Worm (Caenorhabditis elegans) whole organism, L1 larva: ENCODE measurements around the gene npl-4.1.

Experiments
- C04F5.9 ChIP-seq: sonication (generic microtip); optimal IDR thresholded peaks from 2 replicates; lab custom pipeline; 2016; ENCODE audit warnings: missing genetic modification characterization, missing compliant biosample characterization
- C16A3.4 ChIP-seq: fragments of 150-350 bp; optimal IDR thresholded peaks from 2 replicates; lab custom pipeline; 2014; ENCODE audit warnings: missing biosample characterization, missing genetic modification characterization
- Y116A8C.19 ChIP-seq: sonication (generic microtip); optimal IDR thresholded peaks from 2 replicates; lab custom pipeline; 2016; ENCODE audit warnings: missing compliant biosample characterization, missing genetic modification characterization, borderline replicate concordance
- aha-1 ChIP-seq: fragments of 150-350 bp; optimal IDR thresholded peaks from 2 replicates; lab custom pipeline; 2014; ENCODE audit warnings: missing biosample characterization, missing genetic modification characterization
- alr-1 ChIP-seq: fragments of 200-800 bp; sonication (Bioruptor generic); optimal IDR thresholded peaks from 2 replicates; lab custom pipeline; 2018; ENCODE audit warnings: borderline replicate concordance, mild to moderate bottlenecking, missing genetic modification characterization, missing compliant biosample characterization
- aly-2 ChIP-seq: fragments of 150-350 bp; optimal IDR thresholded peaks from 2 replicates; lab custom pipeline; 2014; ENCODE audit warnings: missing biosample characterization, missing genetic modification characterization
- ama-1 ChIP-seq: fragments of 150-350 bp; optimal IDR thresholded peaks from 2 replicates; lab custom pipeline; 2014
- blmp-1 ChIP-seq: fragments of 150-350 bp; optimal IDR thresholded peaks from 2 replicates; lab custom pipeline; 2014; ENCODE audit warnings: missing biosample characterization, missing genetic modification characterization
- ceh-63 ChIP-seq: fragments of 200-800 bp; sonication (Bioruptor generic); optimal IDR thresholded peaks from 2 replicates; lab custom pipeline; 2018; ENCODE audit warnings: mild to moderate bottlenecking, missing genetic modification characterization, missing compliant biosample characterization
- ceh-8 ChIP-seq: fragments of 200-800 bp; sonication (Bioruptor generic); optimal IDR thresholded peaks from 2 replicates; lab custom pipeline; 2018; ENCODE audit warnings: mild to moderate bottlenecking, missing genetic modification characterization, moderate library complexity, missing compliant biosample characterization
- ceh-82 ChIP-seq, 3 experiments: fragments of 150-350 bp in 1 of 3; sonication (generic microtip) in 2 of 3; optimal IDR thresholded peaks; 2 replicates each; lab custom pipeline; 2014 to 2017; ENCODE audit warnings: missing biosample characterization in 3 of 3, missing genetic modification characterization in 3 of 3
- ceh-88 ChIP-seq: fragments of 200-800 bp; sonication (Bioruptor generic); IDR thresholded peaks from 2 replicates; pipeline ENCODE4 v1.3.6; 2022; ENCODE audit warnings: missing genetic modification characterization, missing compliant biosample characterization
- ceh-90 ChIP-seq: sonication (generic microtip); optimal IDR thresholded peaks from 2 replicates; lab custom pipeline; 2016; ENCODE audit warnings: missing genetic modification characterization, missing compliant biosample characterization
- ces-1 ChIP-seq: fragments of 150-350 bp; optimal IDR thresholded peaks from 2 replicates; lab custom pipeline; 2014; ENCODE audit warnings: missing biosample characterization, missing genetic modification reagents, missing genetic modification characterization
- dpl-1 ChIP-seq, 3 experiments: fragments of 150-350 bp in 2 of 3; sonication (generic microtip) in 1 of 3; optimal IDR thresholded peaks; 2 replicates each; lab custom pipeline; 2014 to 2017; ENCODE audit warnings: missing biosample characterization in 3 of 3, missing genetic modification characterization in 3 of 3, missing genetic modification reagents in 3 of 3
- dsc-1 ChIP-seq: sonication (generic microtip); optimal IDR thresholded peaks from 2 replicates; lab custom pipeline; 2016; ENCODE audit warnings: mild to moderate bottlenecking, missing genetic modification characterization, missing compliant biosample characterization
- efl-1 ChIP-seq, 4 experiments: fragments of 150-350 bp; optimal IDR thresholded peaks in 3 of 4; peaks in 1 of 4; 1 replicate in 1 of 4; 2 replicates in 3 of 4; lab custom pipeline; 2014; ENCODE audit warnings: missing biosample characterization in 2 of 4, missing genetic modification characterization in 2 of 4, missing genetic modification reagents in 2 of 4
- egl-13 ChIP-seq: sonication (generic microtip); optimal IDR thresholded peaks from 2 replicates; lab custom pipeline; 2016; ENCODE audit warnings: missing genotype, missing genetic modification reagents, missing genetic modification characterization, missing compliant biosample characterization
- egl-27 ChIP-seq, 2 experiments: fragments of 150-350 bp in 1 of 2; sonication (generic microtip); optimal IDR thresholded peaks; 3 replicates each; lab custom pipeline; 2017 to 2018; ENCODE audit warnings: missing biosample characterization in 2 of 2, missing genetic modification characterization in 2 of 2, missing genetic modification reagents in 2 of 2
- elt-2 ChIP-seq: sonication (generic microtip); optimal IDR thresholded peaks from 2 replicates; lab custom pipeline; 2016; ENCODE audit warnings: missing genetic modification characterization, mild to moderate bottlenecking, inconsistent platforms, missing compliant biosample characterization, missing genetic modification reagents
- elt-3 ChIP-seq, 6 experiments: fragments of 150-350 bp in 1 of 6; sonication (generic microtip); optimal IDR thresholded peaks; 2 replicates each; lab custom pipeline; 2017 to 2018; ENCODE audit warnings: missing biosample characterization in 6 of 6, missing genetic modification characterization in 6 of 6, inconsistent platforms in 1 of 6
- fos-1 ChIP-seq: fragments of 150-350 bp; optimal IDR thresholded peaks from 2 replicates; lab custom pipeline; 2014; ENCODE audit warnings: missing biosample characterization, missing genetic modification characterization
- grh-1 ChIP-seq: fragments of 200-800 bp; sonication (Bioruptor generic); IDR thresholded peaks from 2 replicates; pipeline ENCODE4 v1.3.6; 2022; ENCODE audit warnings: missing genetic modification reagents, missing genetic modification characterization, missing compliant biosample characterization
- hlh-4 ChIP-seq: sonication (generic microtip); optimal IDR thresholded peaks from 2 replicates; lab custom pipeline; 2016; ENCODE audit warnings: mild to moderate bottlenecking, missing genetic modification characterization, missing compliant biosample characterization
- jun-1 ChIP-seq: fragments of 150-350 bp; optimal IDR thresholded peaks from 2 replicates; lab custom pipeline; 2014; ENCODE audit warnings: missing biosample characterization, missing genetic modification reagents, missing genetic modification characterization
- lin-14 ChIP-seq: fragments of 200-800 bp; sonication (Bioruptor generic); optimal IDR thresholded peaks from 2 replicates; lab custom pipeline; 2018; ENCODE audit warnings: mild to moderate bottlenecking, missing genetic modification characterization, moderate library complexity, missing compliant biosample characterization
- lin-15B ChIP-seq: fragments of 150-350 bp; sonication (generic microtip); optimal IDR thresholded peaks from 3 replicates; lab custom pipeline; 2014; ENCODE audit warnings: missing biosample characterization, missing genetic modification characterization
- lir-3 ChIP-seq: sonication (generic microtip); optimal IDR thresholded peaks from 2 replicates; lab custom pipeline; 2016; ENCODE audit warnings: mild to moderate bottlenecking, missing genetic modification characterization, moderate library complexity, missing compliant biosample characterization; ENCODE audit not compliant: poor library complexity
- lsy-2 ChIP-seq, 2 experiments: fragments of 150-350 bp; optimal IDR thresholded peaks; 2 replicates each; lab custom pipeline; 2014; ENCODE audit warnings: missing biosample characterization in 2 of 2, missing genetic modification characterization in 2 of 2
- mef-2 ChIP-seq: fragments of 150-350 bp; optimal IDR thresholded peaks from 2 replicates; lab custom pipeline; 2014; ENCODE audit warnings: missing biosample characterization, missing genetic modification characterization
- mep-1 ChIP-seq: fragments of 150-350 bp; optimal IDR thresholded peaks from 2 replicates; lab custom pipeline; 2014; ENCODE audit warnings: missing biosample characterization, missing genetic modification characterization
- nhr-20 ChIP-seq: sonication (generic microtip); optimal IDR thresholded peaks from 2 replicates; lab custom pipeline; 2016; ENCODE audit warnings: mild to moderate bottlenecking, missing genetic modification characterization, missing compliant biosample characterization
- nhr-237 ChIP-seq: fragments of 150-350 bp; optimal IDR thresholded peaks from 2 replicates; lab custom pipeline; 2014; ENCODE audit warnings: missing biosample characterization, missing genetic modification characterization
- nhr-28 ChIP-seq: fragments of 150-350 bp; optimal IDR thresholded peaks from 2 replicates; lab custom pipeline; 2014; ENCODE audit warnings: missing biosample characterization, missing genetic modification characterization
- nhr-71 ChIP-seq: sonication (generic microtip); optimal IDR thresholded peaks from 2 replicates; lab custom pipeline; 2016; ENCODE audit warnings: mild to moderate bottlenecking, missing genetic modification characterization, moderate library complexity, missing compliant biosample characterization
- nhr-77 ChIP-seq: fragments of 150-350 bp; optimal IDR thresholded peaks from 2 replicates; lab custom pipeline; 2014; ENCODE audit warnings: missing biosample characterization, missing genetic modification characterization
- nhr-85 ChIP-seq: sonication (generic microtip); peaks from one replicate; lab custom pipeline; 2016; ENCODE audit warnings: missing genetic modification characterization, inconsistent platforms, missing compliant biosample characterization
- rnt-1 ChIP-seq: sonication (generic microtip); optimal IDR thresholded peaks from 2 replicates; lab custom pipeline; 2016; ENCODE audit warnings: mild to moderate bottlenecking, missing genetic modification characterization, moderate library complexity, missing compliant biosample characterization
- snu-23 ChIP-seq: sonication (generic microtip); optimal IDR thresholded peaks from 2 replicates; lab custom pipeline; 2016; ENCODE audit warnings: missing genetic modification characterization, missing compliant biosample characterization
- sox-4 ChIP-seq: sonication (generic microtip); optimal IDR thresholded peaks from 2 replicates; lab custom pipeline; 2016; ENCODE audit warnings: missing genetic modification characterization, missing compliant biosample characterization
- swsn-7 ChIP-seq: sonication (generic microtip); optimal IDR thresholded peaks from 2 replicates; lab custom pipeline; 2016; ENCODE audit warnings: missing genetic modification characterization, missing compliant biosample characterization
- tlp-1 ChIP-seq: fragments of 150-350 bp; optimal IDR thresholded peaks from 2 replicates; lab custom pipeline; 2014; ENCODE audit warnings: missing biosample characterization, missing genetic modification characterization
- unc-30 ChIP-seq: sonication (generic microtip); optimal IDR thresholded peaks from 2 replicates; lab custom pipeline; 2017; ENCODE audit warnings: missing biosample characterization, missing genetic modification characterization
- unc-86 ChIP-seq: sonication (generic microtip); optimal IDR thresholded peaks from 2 replicates; lab custom pipeline; 2016; ENCODE audit warnings: missing genetic modification characterization, missing compliant biosample characterization
- unc-98 ChIP-seq: fragments of 200-800 bp; sonication (Bioruptor generic); IDR thresholded peaks from 2 replicates; pipeline ENCODE4 v1.3.6; 2022; ENCODE audit warnings: missing genetic modification characterization, missing compliant biosample characterization
- vab-15 ChIP-seq: sonication (generic microtip); optimal IDR thresholded peaks from 2 replicates; lab custom pipeline; 2017; ENCODE audit warnings: missing genotype, mild to moderate bottlenecking, missing genetic modification characterization, missing compliant biosample characterization
- xbp-1 ChIP-seq: sonication (generic microtip); optimal IDR thresholded peaks from 2 replicates; lab custom pipeline; 2016; ENCODE audit warnings: missing genetic modification characterization, missing compliant biosample characterization
- zag-1 ChIP-seq: fragments of 150-350 bp; optimal IDR thresholded peaks from 2 replicates; lab custom pipeline; 2014; ENCODE audit warnings: missing biosample characterization, missing genetic modification characterization
- zip-4 ChIP-seq: fragments of 200-800 bp; sonication (Bioruptor generic); optimal IDR thresholded peaks from 2 replicates; lab custom pipeline; 2018; ENCODE audit warnings: mild to moderate bottlenecking, missing genetic modification characterization, moderate library complexity, missing compliant biosample characterization
- ztf-11 ChIP-seq, 2 experiments: sonication (generic microtip); optimal IDR thresholded peaks; 2 replicates each; lab custom pipeline; 2016 to 2017; ENCODE audit warnings: missing genetic modification characterization in 2 of 2, missing biosample characterization in 1 of 2, missing compliant biosample characterization in 1 of 2
- ztf-4 ChIP-seq: fragments of 150-350 bp; optimal IDR thresholded peaks from 2 replicates; lab custom pipeline; 2014; ENCODE audit warnings: missing biosample characterization, missing genetic modification characterization

The npl-4.1 gene

DNA sequence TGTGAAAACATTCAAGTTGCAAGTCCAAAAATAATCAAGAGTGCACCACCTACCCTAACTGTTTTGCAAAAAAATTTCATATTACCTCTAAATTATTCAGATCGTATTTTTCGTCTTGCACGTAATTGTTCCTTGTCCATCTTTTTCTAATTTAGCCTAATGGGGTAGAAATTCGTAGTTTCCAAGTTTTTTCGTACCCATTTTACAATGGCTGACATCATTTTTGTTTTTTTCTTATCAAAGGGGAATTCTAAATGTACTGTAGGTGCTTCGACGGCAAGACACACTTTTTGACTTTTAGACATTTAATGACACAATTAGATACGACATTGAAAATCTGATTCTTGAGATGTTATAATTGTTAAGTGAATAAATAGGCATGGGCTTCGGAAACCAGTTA lies 26.7 kb upstream of the npl-4.1 start:
- TF ChIP-seq rnt-1 (tag; lab: Kevin White, UChicago), result no peak
- TF ChIP-seq unc-86 (tag; lab: Kevin White, UChicago), result no peak
- TF ChIP-seq xbp-1 (tag; lab: Kevin White, UChicago), result no peak
- no peak for TF ChIP-seq ceh-90 (tag; lab: Kevin White, UChicago)
- no peak for TF ChIP-seq elt-3 (tag; optimal IDR thresholded peaks at IDR 0.05; lab: Kevin White, UChicago)
- no peak for TF ChIP-seq lsy-2 (tag; optimal IDR thresholded peaks at IDR 0.05; lab: Kevin White, UChicago)
- peak; percentile 61 for TF ChIP-seq nhr-85 (tag; lab: Kevin White, UChicago)
- peak; percentile 19 for TF ChIP-seq nhr-20 (tag; lab: Kevin White, UChicago)
- TF ChIP-seq vab-15 (tag; lab: Kevin White, UChicago), result no peak
- no peak for TF ChIP-seq snu-23 (GFP tag; lab: Kevin White, UChicago)
- TF ChIP-seq ces-1 (GFP tag; lab: Kevin White, UChicago), result no peak
- TF ChIP-seq efl-1 (optimal IDR thresholded peaks at IDR 0.05; lab: Kevin White, UChicago), result no peak
- TF ChIP-seq efl-1 (GFP tag; optimal IDR thresholded peaks at IDR 0.05 in 1 of 2; lab: Kevin White, UChicago), result peak in 1 of 2 experiments; percentile 68

DNA sequence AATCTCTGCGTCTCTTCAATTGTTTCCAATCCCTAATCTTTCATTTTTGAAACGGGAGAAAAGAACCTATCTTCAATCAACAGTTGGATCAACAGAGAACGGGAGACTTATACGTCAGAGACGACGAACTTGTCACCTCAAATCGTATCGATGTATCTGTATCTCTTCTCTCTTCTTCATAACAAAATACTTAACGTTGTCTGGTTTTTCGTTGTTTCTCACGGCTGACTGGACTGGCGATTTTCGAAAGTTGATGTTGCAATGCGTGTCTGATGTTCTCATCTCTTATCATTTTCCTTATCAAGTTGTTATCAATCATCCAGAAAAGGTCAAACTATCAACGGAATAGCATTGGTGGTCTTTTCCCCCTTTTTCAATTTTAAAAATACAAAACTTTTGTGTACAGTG lies 25.6 kb upstream of the npl-4.1 start:
- TF ChIP-seq ceh-88 (GFP tag; lab: Robert Waterston, UW) (no peak), mef-2 (tag; lab: Kevin White, UChicago) (no peak), rnt-1 (tag; lab: Kevin White, UChicago) (no peak), aha-1 (no peak), nhr-71 (tag; lab: Kevin White, UChicago) (peak; percentile 87), Y116A8C.19 (tag; lab: Kevin White, UChicago) (no peak), ceh-63 (GFP tag; lab: Kevin White, UChicago) (no peak), tlp-1 (tag; lab: Kevin White, UChicago) (no peak), elt-2 (tag; lab: Kevin White, UChicago) (peak; percentile 88), fos-1 (tag; lab: Kevin White, UChicago) (no peak), ceh-8 (GFP tag; lab: Kevin White, UChicago) (no peak), mep-1 (tag; lab: Kevin White, UChicago) (peak; percentile 29), nhr-28 (no peak), zip-4 (GFP tag; lab: Kevin White, UChicago) (no peak), sox-4 (tag; lab: Kevin White, UChicago) (no peak), aly-2 (no peak), unc-98 (GFP tag; lab: Robert Waterston, UW) (no peak), ztf-4 (tag; lab: Kevin White, UChicago) (peak; percentile 57), ztf-11 (tag; optimal IDR thresholded peaks at IDR 0.05; lab: Kevin White, UChicago) (no peak), swsn-7 (tag; lab: Kevin White, UChicago) (no peak), blmp-1 (tag; lab: Kevin White, UChicago) (peak; percentile 93), ceh-82 (tag; optimal IDR thresholded peaks at IDR 0.05; lab: Kevin White, UChicago) (peak in 2 of 3 experiments; percentile 1 to 4), alr-1 (tag; lab: Kevin White, UChicago) (no peak), ceh-90 (tag; lab: Kevin White, UChicago) (no peak), ces-1 (GFP tag; lab: Kevin White, UChicago) (no peak), unc-30 (no peak), lir-3 (tag; lab: Kevin White, UChicago) (no peak), grh-1 (GFP tag; lab: Robert Waterston, UW) (peak; percentile 82), hlh-4 (tag; lab: Kevin White, UChicago) (no peak), egl-13 (tag; lab: Kevin White, UChicago) (no peak), dpl-1 (GFP tag; optimal IDR thresholded peaks at IDR 0.05; lab: Kevin White, UChicago) (peak in 2 of 3 experiments; percentile 5 to 30), nhr-85 (tag; lab: Kevin White, UChicago) (peak; percentile 100), zag-1 (no peak), dsc-1 (tag; lab: Kevin White, UChicago) (no peak), jun-1 (tag; lab: Kevin White, UChicago) (peak; percentile 35), egl-27 (tag; optimal IDR thresholded peaks at IDR 0.05; lab: Kevin White, UChicago) (peak in 1 of 2 experiments; percentile 66), ama-1 (lab: Kevin White, UChicago) (no peak), unc-86 (tag; lab: Kevin White, UChicago) (no peak), nhr-237 (peak; percentile 31), C16A3.4 (tag; lab: Kevin White, UChicago) (peak; percentile 56), lin-14 (peak; percentile 93), lin-15B (tag; lab: Kevin White, UChicago) (no peak), nhr-77 (tag; lab: Kevin White, UChicago) (no peak), C04F5.9 (no peak)
